Worm (Caenorhabditis elegans) whole organism, L2 larva: Measurements from ENCODE around the gene F59B2.15.

ENCODE experiments used
- C34F6.9 ChIP-seq: fragments of 150-350 bp; optimal IDR thresholded peaks from 2 replicates; lab custom pipeline; 2014; ENCODE audit warnings: missing biosample characterization, missing genetic modification characterization
- F13H6.1 ChIP-seq: sonication (generic microtip); optimal IDR thresholded peaks from 2 replicates; lab custom pipeline; 2016; ENCODE audit warnings: missing genetic modification characterization, missing compliant biosample characterization
- R02D3.7 ChIP-seq: fragments of 150-350 bp; optimal IDR thresholded peaks from 2 replicates; lab custom pipeline; 2014; ENCODE audit warnings: missing biosample characterization, missing genetic modification characterization
- Y55F3AM.14 ChIP-seq: fragments of 200-800 bp; sonication (Bioruptor generic); optimal IDR thresholded peaks from 2 replicates; lab custom pipeline; 2018; ENCODE audit warnings: mild to moderate bottlenecking, missing genetic modification characterization, missing compliant biosample characterization
- ZK546.5 ChIP-seq: sonication (generic microtip); optimal IDR thresholded peaks from 2 replicates; lab custom pipeline; 2017; ENCODE audit warnings: missing biosample characterization, missing genetic modification characterization
- alr-1 ChIP-seq: fragments of 150-350 bp; optimal IDR thresholded peaks from 2 replicates; lab custom pipeline; 2014; ENCODE audit warnings: missing biosample characterization, missing genetic modification characterization
- aly-2 ChIP-seq: fragments of 150-350 bp; optimal IDR thresholded peaks from 2 replicates; lab custom pipeline; 2014; ENCODE audit warnings: missing biosample characterization, missing genetic modification characterization
- ama-1 ChIP-seq: fragments of 150-350 bp; optimal IDR thresholded peaks from 2 replicates; lab custom pipeline; 2018; ENCODE audit warnings: inconsistent platforms
- blmp-1 ChIP-seq: sonication (generic microtip); optimal IDR thresholded peaks from 2 replicates; lab custom pipeline; 2017; ENCODE audit warnings: missing genetic modification characterization, mild to moderate bottlenecking, missing compliant biosample characterization, antibody characterized with exemption, moderate library complexity; ENCODE audit not compliant: insufficient read depth
- ceh-16 ChIP-seq: fragments of 150-350 bp; optimal IDR thresholded peaks from 2 replicates; lab custom pipeline; 2014; ENCODE audit warnings: missing biosample characterization, missing genetic modification characterization
- ceh-82 ChIP-seq: fragments of 150-350 bp; optimal IDR thresholded peaks from 2 replicates; lab custom pipeline; 2014; ENCODE audit warnings: missing biosample characterization, missing genetic modification characterization
- crh-2 ChIP-seq: sonication (generic microtip); optimal IDR thresholded peaks from 2 replicates; lab custom pipeline; 2017; ENCODE audit warnings: missing biosample characterization, missing genetic modification characterization
- dmd-4 ChIP-seq: sonication (generic microtip); optimal IDR thresholded peaks from 2 replicates; lab custom pipeline; 2017; ENCODE audit warnings: missing biosample characterization, missing genetic modification characterization
- egl-27 ChIP-seq: sonication (generic microtip); optimal IDR thresholded peaks from 3 replicates; lab custom pipeline; 2017; ENCODE audit warnings: missing biosample characterization, missing genetic modification reagents, missing genetic modification characterization
- elt-1 ChIP-seq: fragments of 150-350 bp; optimal IDR thresholded peaks from 2 replicates; lab custom pipeline; 2014; ENCODE audit warnings: missing biosample characterization, missing genetic modification characterization
- fos-1 ChIP-seq: fragments of 150-350 bp; optimal IDR thresholded peaks from 2 replicates; lab custom pipeline; 2014; ENCODE audit warnings: missing biosample characterization, missing genetic modification characterization
- gmeb-1 ChIP-seq: fragments of 150-350 bp; optimal IDR thresholded peaks from 2 replicates; lab custom pipeline; 2014; ENCODE audit warnings: missing biosample characterization, missing genetic modification characterization
- lin-11 ChIP-seq: fragments of 150-350 bp; sonication (generic microtip); optimal IDR thresholded peaks from 2 replicates; lab custom pipeline; 2014; ENCODE audit warnings: missing biosample characterization, missing genetic modification characterization, inconsistent platforms, mixed read lengths
- lin-13 ChIP-seq: fragments of 150-350 bp; optimal IDR thresholded peaks from 2 replicates; lab custom pipeline; 2014; ENCODE audit warnings: missing biosample characterization, missing genetic modification reagents, missing genetic modification characterization
- lin-39 ChIP-seq: fragments of 150-350 bp; optimal IDR thresholded peaks from 2 replicates; lab custom pipeline; 2014; ENCODE audit warnings: missing biosample characterization, missing genetic modification reagents, missing genetic modification characterization
- lsy-2 ChIP-seq, 2 experiments: fragments of 150-350 bp in 1 of 2; sonication (generic microtip) in 1 of 2; optimal IDR thresholded peaks; 2 replicates each; lab custom pipeline; 2014 to 2017; ENCODE audit warnings: missing biosample characterization in 2 of 2, missing genetic modification characterization in 2 of 2
- mab-5 ChIP-seq: fragments of 150-350 bp; optimal IDR thresholded peaks from 2 replicates; lab custom pipeline; 2014; ENCODE audit warnings: missing biosample characterization, missing genetic modification characterization
- mbf-1 ChIP-seq: sonication (generic microtip); optimal IDR thresholded peaks from 2 replicates; lab custom pipeline; 2017; ENCODE audit warnings: missing biosample characterization, missing genetic modification characterization
- mdl-1 ChIP-seq, 2 experiments: fragments of 150-350 bp in 1 of 2; sonication (generic microtip) in 1 of 2; optimal IDR thresholded peaks; 2 replicates each; lab custom pipeline; 2017; ENCODE audit warnings: missing biosample characterization in 2 of 2, missing genetic modification characterization in 2 of 2
- nhr-10 ChIP-seq: sonication (generic microtip); optimal IDR thresholded peaks from 2 replicates; lab custom pipeline; 2017; ENCODE audit warnings: missing biosample characterization, missing genetic modification characterization
- nhr-11 ChIP-seq: fragments of 150-350 bp; optimal IDR thresholded peaks from 2 replicates; lab custom pipeline; 2014; ENCODE audit warnings: missing biosample characterization, missing genetic modification characterization
- nhr-12 ChIP-seq: fragments of 150-350 bp; optimal IDR thresholded peaks from 2 replicates; lab custom pipeline; 2014; ENCODE audit warnings: missing biosample characterization, missing genetic modification characterization
- nhr-129 ChIP-seq: fragments of 150-350 bp; optimal IDR thresholded peaks from 2 replicates; lab custom pipeline; 2014; ENCODE audit warnings: missing biosample characterization, missing genetic modification characterization
- nhr-21 ChIP-seq: fragments of 150-350 bp; optimal IDR thresholded peaks from 2 replicates; lab custom pipeline; 2014; ENCODE audit warnings: missing biosample characterization, missing genetic modification characterization
- nhr-23 ChIP-seq: fragments of 150-350 bp; optimal IDR thresholded peaks from 2 replicates; lab custom pipeline; 2014; ENCODE audit warnings: missing biosample characterization, missing genetic modification reagents, missing genetic modification characterization
- nhr-25 ChIP-seq: fragments of 150-350 bp; sonication (generic microtip); optimal IDR thresholded peaks from 3 replicates; lab custom pipeline; 2014; ENCODE audit warnings: missing biosample characterization, missing genetic modification characterization
- nhr-6 ChIP-seq: fragments of 150-350 bp; optimal IDR thresholded peaks from 2 replicates; lab custom pipeline; 2014; ENCODE audit warnings: missing biosample characterization, missing genetic modification characterization
- nhr-77 ChIP-seq: fragments of 150-350 bp; optimal IDR thresholded peaks from 2 replicates; lab custom pipeline; 2014; ENCODE audit warnings: missing biosample characterization, missing genetic modification characterization
- peb-1 ChIP-seq: fragments of 150-350 bp; optimal IDR thresholded peaks from 2 replicates; lab custom pipeline; 2014; ENCODE audit warnings: missing biosample characterization, missing genetic modification characterization
- sem-4 ChIP-seq: fragments of 150-350 bp; optimal IDR thresholded peaks from 2 replicates; lab custom pipeline; 2014; ENCODE audit warnings: missing biosample characterization, missing genetic modification reagents, missing genetic modification characterization
- skn-1 ChIP-seq: sonication (generic microtip); optimal IDR thresholded peaks from 2 replicates; lab custom pipeline; 2017; ENCODE audit warnings: missing biosample characterization, missing genetic modification characterization
- sma-3 ChIP-seq: sonication (generic microtip); optimal IDR thresholded peaks from 2 replicates; lab custom pipeline; 2016; ENCODE audit warnings: missing genetic modification reagents, missing genetic modification characterization, missing compliant biosample characterization
- sma-9 ChIP-seq, 2 experiments: fragments of 150-350 bp in 1 of 2; sonication (generic microtip) in 1 of 2; optimal IDR thresholded peaks; 2 replicates each; lab custom pipeline; 2014 to 2016; ENCODE audit warnings: missing genetic modification characterization in 2 of 2, mild to moderate bottlenecking in 1 of 2, missing biosample characterization in 1 of 2, missing compliant biosample characterization in 1 of 2, missing genetic modification reagents in 1 of 2, moderate library complexity in 1 of 2
- snpc-4 ChIP-seq: fragments of 150-350 bp; optimal IDR thresholded peaks from 2 replicates; lab custom pipeline; 2014; ENCODE audit warnings: missing biosample characterization, missing genetic modification characterization
- unc-39 ChIP-seq: fragments of 150-350 bp; optimal IDR thresholded peaks from 2 replicates; lab custom pipeline; 2014; ENCODE audit warnings: missing biosample characterization, missing genetic modification characterization
- unc-55 ChIP-seq: fragments of 150-350 bp; sonication (generic microtip); optimal IDR thresholded peaks from 3 replicates; lab custom pipeline; 2014; ENCODE audit warnings: missing biosample characterization, missing genetic modification reagents, missing genetic modification characterization
- unc-62 ChIP-seq: fragments of 150-350 bp; optimal IDR thresholded peaks from 2 replicates; lab custom pipeline; 2014; ENCODE audit warnings: missing biosample characterization, missing genetic modification reagents, missing genetic modification characterization
- zag-1 ChIP-seq: fragments of 150-350 bp; optimal IDR thresholded peaks from 2 replicates; lab custom pipeline; 2014; ENCODE audit warnings: missing biosample characterization, missing genetic modification characterization
- ztf-1 ChIP-seq: fragments of 200-800 bp; sonication (Bioruptor generic); conservative IDR thresholded peaks from 2 replicates; pipeline ENCODE4 v1.3.6; 2022; ENCODE audit warnings: missing genetic modification characterization, missing compliant biosample characterization
- ztf-11 ChIP-seq: sonication (generic microtip); optimal IDR thresholded peaks from 2 replicates; lab custom pipeline; 2017; ENCODE audit warnings: missing biosample characterization, missing genetic modification characterization
- ztf-4 ChIP-seq: fragments of 150-350 bp; optimal IDR thresholded peaks from 2 replicates; lab custom pipeline; 2014; ENCODE audit warnings: missing biosample characterization, missing genetic modification characterization

The F59B2.15 gene

ce11 chrIII:9002545-9002944 lies at the start of gene F59B2.15, which contains the start of gene zif-1:
Gene F59B2.15, minus strand, starts transcription at chrIII:9002645.
Gene zif-1, plus strand, starts transcription at chrIII:9002779.
- TF ChIP-seq lsy-2 (tag; optimal IDR thresholded peaks at IDR 0.05; lab: Kevin White, UChicago) (no peak), peb-1 (no peak), fos-1 (tag; lab: Kevin White, UChicago) (no peak), unc-39 (tag; lab: Kevin White, UChicago) (no peak), nhr-6 (tag; lab: Kevin White, UChicago) (no peak), skn-1 (no peak), nhr-77 (tag; lab: Kevin White, UChicago) (no peak)

ce11 chrIII:9051714-9052113 lies 49.3 kb upstream of the F59B2.15 start:
- TF ChIP-seq R02D3.7 (no peak), ztf-4 (tag; lab: Kevin White, UChicago) (no peak), Y55F3AM.14 (no peak), lsy-2 (tag; optimal IDR thresholded peaks at IDR 0.05; lab: Kevin White, UChicago) (no peak), lin-13 (no peak), nhr-10 (tag; lab: Kevin White, UChicago) (no peak), sem-4 (tag; lab: Kevin White, UChicago) (no peak), nhr-77 (tag; lab: Kevin White, UChicago) (no peak), ZK546.5 (tag; lab: Kevin White, UChicago) (no peak), ceh-82 (tag; lab: Kevin White, UChicago) (no peak), lin-39 (no peak), ceh-16 (tag; lab: Kevin White, UChicago) (no peak), unc-39 (tag; lab: Kevin White, UChicago) (no peak), mbf-1 (no peak), sma-3 (no peak), unc-55 (GFP tag; lab: Kevin White, UChicago) (no peak), nhr-6 (tag; lab: Kevin White, UChicago) (no peak), ama-1 (lab: Kevin White, UChicago) (no peak), snpc-4 (tag; lab: Kevin White, UChicago) (no peak)
- TF ChIP-seq, all 48 proteins: peak for 0

ce11 chrIII:9051119-9051597 lies 48.7 kb upstream of the F59B2.15 start:
- TF ChIP-seq nhr-25 (tag; lab: Kevin White, UChicago), result peak; percentile 53
- TF ChIP-seq ZK546.5 (tag; lab: Kevin White, UChicago), result no peak
- no peak for TF ChIP-seq egl-27
- TF ChIP-seq sma-9 (GFP tag; optimal IDR thresholded peaks at IDR 0.05; lab: Kevin White, UChicago), result peak; percentile 65
- TF ChIP-seq sma-9 (tag; optimal IDR thresholded peaks at IDR 0.05; lab: Kevin White, UChicago), result no peak
- TF ChIP-seq nhr-12 (tag; lab: Kevin White, UChicago), result peak; percentile 58
- no peak for TF ChIP-seq lin-11 (tag; lab: Kevin White, UChicago)
- TF ChIP-seq F13H6.1 (tag; lab: Kevin White, UChicago), result peak; percentile 50
- TF ChIP-seq zag-1 (tag; lab: Kevin White, UChicago), result peak; percentile 31
- TF ChIP-seq snpc-4 (tag; lab: Kevin White, UChicago), result peak; percentile 43
- peak; percentile 74 for TF ChIP-seq skn-1
- no peak for TF ChIP-seq unc-39 (tag; lab: Kevin White, UChicago)
- TF ChIP-seq Y55F3AM.14, result peak; percentile 59
- no peak for TF ChIP-seq alr-1 (tag; lab: Kevin White, UChicago)
- TF ChIP-seq fos-1 (tag; lab: Kevin White, UChicago), result peak; percentile 51
- no peak for TF ChIP-seq ztf-11 (tag; lab: Kevin White, UChicago)
- TF ChIP-seq blmp-1 (tag; lab: Kevin White, UChicago), result no peak
- TF ChIP-seq lin-39, result no peak
- peak; percentile 68 for TF ChIP-seq nhr-6 (tag; lab: Kevin White, UChicago)
- no peak for TF ChIP-seq nhr-23
- peak; percentile 95 for TF ChIP-seq C34F6.9 (tag; lab: Kevin White, UChicago)
- peak; percentile 98 for TF ChIP-seq ztf-4 (tag; lab: Kevin White, UChicago)
- no peak for TF ChIP-seq ztf-1 (GFP tag; lab: Robert Waterston, UW)
- TF ChIP-seq nhr-129 (tag; lab: Kevin White, UChicago), result peak; percentile 96
- TF ChIP-seq mab-5, result no peak
- TF ChIP-seq ama-1 (lab: Kevin White, UChicago), result peak; percentile 99
- TF ChIP-seq lin-13, result peak; percentile 85
- TF ChIP-seq lsy-2 (tag; optimal IDR thresholded peaks at IDR 0.05; lab: Kevin White, UChicago), result peak in 1 of 2 experiments; percentile 90
- no peak for TF ChIP-seq mdl-1 (tag; optimal IDR thresholded peaks at IDR 0.05; lab: Kevin White, UChicago)
- no peak for TF ChIP-seq dmd-4 (tag; lab: Kevin White, UChicago)
- TF ChIP-seq nhr-21 (tag; lab: Kevin White, UChicago), result peak; percentile 57
- peak; percentile 59 for TF ChIP-seq nhr-11 (tag; lab: Kevin White, UChicago)
- no peak for TF ChIP-seq nhr-77 (tag; lab: Kevin White, UChicago)
- TF ChIP-seq nhr-10 (tag; lab: Kevin White, UChicago), result peak; percentile 13
- TF ChIP-seq unc-55 (GFP tag; lab: Kevin White, UChicago), result peak; percentile 60
- no peak for TF ChIP-seq mbf-1
- no peak for TF ChIP-seq elt-1
- peak; percentile 90 for TF ChIP-seq crh-2 (tag; lab: Kevin White, UChicago)
- peak; percentile 80 for TF ChIP-seq sem-4 (tag; lab: Kevin White, UChicago)
- TF ChIP-seq unc-62 (GFP tag; lab: Kevin White, UChicago), result peak; percentile 0
- TF ChIP-seq gmeb-1 (tag; lab: Kevin White, UChicago), result peak; percentile 71
- no peak for TF ChIP-seq R02D3.7
- no peak for TF ChIP-seq ceh-16 (tag; lab: Kevin White, UChicago)
- TF ChIP-seq aly-2 (tag; lab: Kevin White, UChicago), result no peak
- peak; percentile 73 for TF ChIP-seq sma-3
